Worm (Caenorhabditis elegans) whole organism, young adult: Measurements from ENCODE around the gene osta-2.
A peak's percentile ranks its signal among the peaks of the same experiment; 100 is the strongest.

Experiments
- B0336.3 ChIP-seq: fragments of 200-800 bp; sonication (Bioruptor generic); IDR thresholded peaks from 2 replicates; pipeline ENCODE4 v1.3.6; 2022; ENCODE audit warnings: missing genetic modification characterization, missing compliant biosample characterization
- C17E4.6 ChIP-seq: fragments of 200-800 bp; sonication (Bioruptor generic); IDR thresholded peaks from 2 replicates; pipeline ENCODE4 v1.3.6; 2022; ENCODE audit warnings: missing genetic modification reagents, missing genetic modification characterization, missing compliant biosample characterization
- D2030.7 ChIP-seq: fragments of 200-800 bp; sonication (Bioruptor generic); IDR thresholded peaks from 2 replicates; pipeline ENCODE4 v1.3.6; 2022; ENCODE audit warnings: missing genetic modification reagents, missing genetic modification characterization, missing compliant biosample characterization
- F10E7.11 ChIP-seq: sonication (generic microtip); optimal IDR thresholded peaks from 2 replicates; lab custom pipeline; 2017; ENCODE audit warnings: mild to moderate bottlenecking, missing genetic modification characterization, moderate library complexity, missing compliant biosample characterization
- F23B12.7 ChIP-seq: sonication (generic microtip); optimal IDR thresholded peaks from 2 replicates; lab custom pipeline; 2017; ENCODE audit warnings: missing genetic modification characterization, mild to moderate bottlenecking, missing compliant biosample characterization, antibody characterized with exemption, moderate library complexity; ENCODE audit not compliant: insufficient read depth
- F33H1.4 ChIP-seq: fragments of 200-800 bp; sonication (Bioruptor generic); IDR thresholded peaks from 2 replicates; pipeline ENCODE4 v1.3.6; 2022; ENCODE audit warnings: missing genetic modification reagents, missing genetic modification characterization, missing compliant biosample characterization
- F52B5.7 ChIP-seq: sonication (generic microtip); optimal IDR thresholded peaks from 2 replicates; lab custom pipeline; 2016; ENCODE audit warnings: mild to moderate bottlenecking, missing genetic modification characterization, missing compliant biosample characterization
- K12H6.12 ChIP-seq: fragments of 200-800 bp; sonication (Bioruptor generic); optimal IDR thresholded peaks from 2 replicates; lab custom pipeline; 2018; ENCODE audit warnings: mild to moderate bottlenecking, missing genetic modification characterization, missing compliant biosample characterization
- T07F8.4 ChIP-seq: sonication (generic microtip); optimal IDR thresholded peaks from 2 replicates; lab custom pipeline; 2016; ENCODE audit warnings: mild to moderate bottlenecking, missing genetic modification characterization, moderate library complexity, missing compliant biosample characterization
- T26A5.8 ChIP-seq: sonication (generic microtip); optimal IDR thresholded peaks from 2 replicates; lab custom pipeline; 2016; ENCODE audit warnings: missing genetic modification characterization, missing compliant biosample characterization
- Y56A3A.18 ChIP-seq: fragments of 200-800 bp; sonication (Bioruptor generic); IDR thresholded peaks from 2 replicates; pipeline ENCODE4 v1.3.6; 2022; ENCODE audit warnings: missing genetic modification reagents, missing genetic modification characterization, missing compliant biosample characterization
- Y67H2A.10 ChIP-seq: fragments of 200-800 bp; sonication (Bioruptor generic); conservative IDR thresholded peaks from 2 replicates; pipeline ENCODE4 v1.3.6; 2022; ENCODE audit warnings: missing genetic modification reagents, missing genetic modification characterization, missing compliant biosample characterization
- ZK185.1 ChIP-seq: sonication (generic microtip); optimal IDR thresholded peaks from 2 replicates; lab custom pipeline; 2016; ENCODE audit warnings: mild to moderate bottlenecking, missing genetic modification characterization, missing compliant biosample characterization; ENCODE audit not compliant: poor library complexity, severe bottlenecking
- aptf-2 ChIP-seq: fragments of 200-800 bp; sonication (Bioruptor generic); conservative IDR thresholded peaks from 2 replicates; pipeline ENCODE4 v1.3.6; 2022; ENCODE audit warnings: missing genetic modification reagents, missing genetic modification characterization, missing compliant biosample characterization
- aptf-3 ChIP-seq: fragments of 200-800 bp; sonication (Bioruptor generic); IDR thresholded peaks from 2 replicates; pipeline ENCODE4 v1.3.6; 2022; ENCODE audit warnings: missing genetic modification characterization, missing compliant biosample characterization
- atf-7 ChIP-seq: sonication (generic microtip); optimal IDR thresholded peaks from 2 replicates; lab custom pipeline; 2017; ENCODE audit warnings: mild to moderate bottlenecking, missing genetic modification characterization, missing compliant biosample characterization
- attf-5 ChIP-seq: fragments of 200-800 bp; sonication (Bioruptor generic); optimal IDR thresholded peaks from 2 replicates; lab custom pipeline; 2018; ENCODE audit warnings: mild to moderate bottlenecking, missing genetic modification characterization, missing compliant biosample characterization
- bed-1 ChIP-seq: fragments of 200-800 bp; sonication (Bioruptor generic); IDR thresholded peaks from 2 replicates; pipeline ENCODE4 v1.3.6; 2022; ENCODE audit warnings: missing genetic modification reagents, missing genetic modification characterization, missing compliant biosample characterization
- ceh-40 ChIP-seq: fragments of 200-800 bp; sonication (Bioruptor generic); IDR thresholded peaks from 2 replicates; pipeline ENCODE4 v1.3.6; 2022; ENCODE audit warnings: missing genetic modification characterization, missing compliant biosample characterization
- ceh-58 ChIP-seq: fragments of 200-800 bp; sonication (Bioruptor generic); IDR thresholded peaks from 2 replicates; pipeline ENCODE4 v1.3.6; 2022; ENCODE audit warnings: missing genetic modification characterization, missing compliant biosample characterization
- ceh-79 ChIP-seq: sonication (generic microtip); optimal IDR thresholded peaks from 2 replicates; lab custom pipeline; 2017; ENCODE audit warnings: mild to moderate bottlenecking, missing genetic modification characterization, missing compliant biosample characterization
- ceh-91 ChIP-seq: fragments of 200-800 bp; sonication (Bioruptor generic); IDR thresholded peaks from 2 replicates; pipeline ENCODE4 v1.3.6; 2022; ENCODE audit warnings: missing genetic modification reagents, missing genetic modification characterization, missing compliant biosample characterization
- dox-1 ChIP-seq: fragments of 200-800 bp; sonication (Bioruptor generic); IDR thresholded peaks from 2 replicates; pipeline ENCODE4 v1.3.6; 2022; ENCODE audit warnings: missing genetic modification reagents, missing genetic modification characterization, missing compliant biosample characterization
- dpl-1 ChIP-seq: fragments of 150-350 bp; optimal IDR thresholded peaks from 2 replicates; lab custom pipeline; 2014; ENCODE audit warnings: missing biosample characterization, missing genetic modification reagents, missing genetic modification characterization
- egl-18 ChIP-seq: fragments of 200-800 bp; sonication (Bioruptor generic); IDR thresholded peaks from 2 replicates; pipeline ENCODE4 v1.3.6; 2022; ENCODE audit warnings: missing genetic modification reagents, missing genetic modification characterization, missing compliant biosample characterization
- egrh-3 ChIP-seq: fragments of 200-800 bp; sonication (Bioruptor generic); IDR thresholded peaks from 2 replicates; pipeline ENCODE4 v1.3.6; 2022; ENCODE audit warnings: missing genetic modification reagents, missing genetic modification characterization, missing compliant biosample characterization
- hlh-26 ChIP-seq: fragments of 200-800 bp; sonication (Bioruptor generic); conservative IDR thresholded peaks from 2 replicates; pipeline ENCODE4 v1.3.6; 2022; ENCODE audit warnings: missing genetic modification reagents, missing genetic modification characterization, missing compliant biosample characterization
- hmg-1.2 ChIP-seq: fragments of 200-800 bp; sonication (Bioruptor generic); IDR thresholded peaks from 2 replicates; pipeline ENCODE4 v1.3.6; 2022; ENCODE audit warnings: missing genetic modification reagents, missing genetic modification characterization, missing compliant biosample characterization
- lin-35 ChIP-seq, 3 experiments: fragments of 150-350 bp in 2 of 3; sonication (generic microtip) in 1 of 3; optimal IDR thresholded peaks; 2 replicates each; lab custom pipeline; 2014 to 2018; ENCODE audit warnings: missing biosample characterization in 3 of 3, missing genetic modification characterization in 3 of 3, missing genetic modification reagents in 3 of 3
- lin-40 ChIP-seq: sonication (generic microtip); optimal IDR thresholded peaks from 2 replicates; lab custom pipeline; 2016; ENCODE audit warnings: missing genetic modification characterization, mild to moderate bottlenecking, missing compliant biosample characterization, missing genotype, missing genetic modification reagents
- madf-3 ChIP-seq: fragments of 200-800 bp; sonication (Bioruptor generic); IDR thresholded peaks from 2 replicates; pipeline ENCODE4 v1.3.6; 2022; ENCODE audit warnings: missing genetic modification reagents, missing genetic modification characterization, missing compliant biosample characterization
- mes-4 ChIP-seq: sonication (generic microtip); optimal IDR thresholded peaks from 2 replicates; lab custom pipeline; 2016; ENCODE audit warnings: missing genotype, missing genetic modification characterization, missing compliant biosample characterization
- nhr-179 ChIP-seq: sonication (generic microtip); optimal IDR thresholded peaks from 2 replicates; lab custom pipeline; 2016; ENCODE audit warnings: mild to moderate bottlenecking, missing genetic modification characterization, missing compliant biosample characterization
- nhr-27 ChIP-seq: fragments of 200-800 bp; sonication (Bioruptor generic); optimal IDR thresholded peaks from 2 replicates; lab custom pipeline; 2018; ENCODE audit warnings: mild to moderate bottlenecking, missing genetic modification characterization, moderate library complexity, missing compliant biosample characterization
- nhr-80 ChIP-seq: sonication (generic microtip); optimal IDR thresholded peaks from 2 replicates; lab custom pipeline; 2016; ENCODE audit warnings: missing genetic modification characterization, missing compliant biosample characterization
- rec-8 ChIP-seq, 2 experiments: sonication (generic microtip); optimal IDR thresholded peaks; 2 replicates each; lab custom pipeline; 2016; ENCODE audit warnings: mild to moderate bottlenecking in 2 of 2, missing genetic modification characterization in 2 of 2, missing genetic modification reagents in 2 of 2, missing genotype in 2 of 2, missing biosample characterization in 1 of 2, missing compliant biosample characterization in 1 of 2, moderate library complexity in 1 of 2
- rpc-1 ChIP-seq, 2 experiments: fragments of 150-350 bp in 1 of 2; sonication (generic microtip) in 1 of 2; optimal IDR thresholded peaks; 2 replicates each; lab custom pipeline; 2014 to 2018; ENCODE audit warnings: missing biosample characterization in 1 of 2, missing genetic modification characterization in 1 of 2, missing genetic modification reagents in 1 of 2, missing genotype in 1 of 2
- somi-1 ChIP-seq: fragments of 200-800 bp; sonication (Bioruptor generic); optimal IDR thresholded peaks from 2 replicates; lab custom pipeline; 2018; ENCODE audit warnings: mild to moderate bottlenecking, missing genetic modification characterization, missing compliant biosample characterization
- tbx-9 ChIP-seq: sonication (generic microtip); optimal IDR thresholded peaks from 2 replicates; lab custom pipeline; 2016; ENCODE audit warnings: borderline replicate concordance, missing genetic modification characterization, inconsistent platforms, missing compliant biosample characterization
- unc-62 ChIP-seq: fragments of 150-350 bp; optimal IDR thresholded peaks from 2 replicates; lab custom pipeline; 2014; ENCODE audit warnings: missing biosample characterization, missing genetic modification reagents, missing genetic modification characterization
- zfh-2 ChIP-seq: fragments of 200-800 bp; sonication (Bioruptor generic); conservative IDR thresholded peaks from 2 replicates; pipeline ENCODE4 v1.3.6; 2022; ENCODE audit warnings: missing genetic modification reagents, missing genetic modification characterization, missing compliant biosample characterization
- ztf-26 ChIP-seq: sonication (generic microtip); optimal IDR thresholded peaks from 2 replicates; lab custom pipeline; 2017; ENCODE audit warnings: missing genetic modification characterization, missing compliant biosample characterization
- ztf-28 ChIP-seq: fragments of 200-800 bp; sonication (Bioruptor generic); IDR thresholded peaks from 2 replicates; pipeline ENCODE4 v1.3.6; 2022; ENCODE audit warnings: missing genetic modification reagents, missing genetic modification characterization, missing compliant biosample characterization
- ztf-6 ChIP-seq: fragments of 200-800 bp; sonication (Bioruptor generic); IDR thresholded peaks from 2 replicates; pipeline ENCODE4 v1.3.6; 2022; ENCODE audit warnings: missing genetic modification reagents, missing genetic modification characterization, missing compliant biosample characterization

Gene osta-2

ce11 chrII:5660736-5661734 lies 46.5 kb upstream of the osta-2 start, which contains the start of the genes ift-43 and mdt-26 (continued):
- TF ChIP-seq ZK185.1 (tag; lab: Kevin White, UChicago) = peak; percentile 57
- no peak for TF ChIP-seq nhr-27
- no peak for TF ChIP-seq F52B5.7 (tag; lab: Kevin White, UChicago)
- TF ChIP-seq F10E7.11 (tag; lab: Kevin White, UChicago) = no peak
- TF ChIP-seq F33H1.4 = 0 out of 2 replicates have a peak, but pooled peaks have one; percentile 43
- no peak for TF ChIP-seq B0336.3
- TF ChIP-seq somi-1 = no peak
- TF ChIP-seq zfh-2 (GFP tag; lab: Robert Waterston, UW) = peak; percentile 99
- peak; percentile 77 for TF ChIP-seq attf-5 (GFP tag; lab: Kevin White, UChicago)
- TF ChIP-seq ceh-58 = no peak
- TF ChIP-seq ceh-91 (GFP tag; lab: Robert Waterston, UW) = 0 out of 2 replicates have a peak, but pooled peaks have one; percentile 13
- TF ChIP-seq Y67H2A.10 = peak; percentile 71; the same call in 1 of the 2 replicates
- peak; percentile 87 for TF ChIP-seq dox-1 (GFP tag; lab: Robert Waterston, UW)
- peak; percentile 87 for TF ChIP-seq ztf-26 (tag; lab: Kevin White, UChicago)
- TF ChIP-seq F23B12.7 (tag; lab: Kevin White, UChicago) = peak; percentile 85
- no peak for TF ChIP-seq tbx-9 (tag; lab: Kevin White, UChicago)
- TF ChIP-seq dpl-1 (GFP tag; lab: Kevin White, UChicago) = peak; percentile 40
- no peak for TF ChIP-seq aptf-3 (GFP tag; lab: Robert Waterston, UW)

DNA sequence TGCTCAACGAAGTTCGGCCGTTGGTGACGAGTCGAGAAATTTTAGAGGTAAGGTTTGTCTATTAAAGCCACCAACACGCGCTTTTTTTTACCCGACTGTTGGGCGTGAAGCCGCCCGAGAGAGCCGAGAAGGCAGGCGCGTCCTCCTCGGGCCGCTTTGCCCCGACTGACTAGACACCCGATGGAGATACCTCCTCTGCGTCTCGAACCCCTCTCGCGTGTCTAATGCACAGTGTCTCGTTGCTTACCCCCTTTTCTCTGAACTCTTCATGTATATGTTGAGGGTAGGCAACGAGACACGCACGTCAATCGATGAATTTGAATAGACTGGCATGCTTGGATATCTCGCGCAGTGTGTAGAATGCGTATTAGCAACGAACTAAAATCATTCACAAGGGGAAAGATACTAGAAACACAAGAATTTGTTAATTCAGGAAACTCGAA lies 45.7 kb upstream of the osta-2 start:
- peak in 2 of 3 experiments; percentile 57 to 69 for TF ChIP-seq lin-35 (GFP tag; optimal IDR thresholded peaks at IDR 0.05; lab: Kevin White, UChicago)
- peak; percentile 93 for TF ChIP-seq hmg-1.2 (GFP tag; lab: Robert Waterston, UW)
- TF ChIP-seq ztf-28 (GFP tag; lab: Robert Waterston, UW) = peak; percentile 93
- TF ChIP-seq atf-7 (tag; lab: Kevin White, UChicago) = peak; percentile 97
- TF ChIP-seq Y67H2A.10 = peak; percentile 85
- peak; percentile 2 for TF ChIP-seq nhr-80 (tag; lab: Kevin White, UChicago)
- peak; percentile 91 for TF ChIP-seq egrh-3
- TF ChIP-seq T26A5.8 = peak; percentile 98
- TF ChIP-seq zfh-2 (GFP tag; lab: Robert Waterston, UW) = peak; percentile 98
- peak; percentile 36 for TF ChIP-seq mes-4 (tag; lab: Kevin White, UChicago)
- TF ChIP-seq madf-3 (GFP tag; lab: Robert Waterston, UW) = peak; percentile 97
- peak; percentile 93 for TF ChIP-seq Y56A3A.18 (GFP tag; lab: Robert Waterston, UW)
- peak; percentile 64 for TF ChIP-seq D2030.7 (GFP tag; lab: Robert Waterston, UW)
- TF ChIP-seq ceh-40 (GFP tag; lab: Robert Waterston, UW) = peak; percentile 94
- 0 out of 2 replicates have a peak, but pooled peaks have one; percentile 78 for TF ChIP-seq hlh-26
- TF ChIP-seq ceh-79 (tag; lab: Kevin White, UChicago) = peak; percentile 99
- peak; percentile 12 for TF ChIP-seq nhr-179 (tag; lab: Kevin White, UChicago)
- peak; percentile 88 for TF ChIP-seq lin-40 (tag; lab: Kevin White, UChicago)
- no peak for TF ChIP-seq rpc-1 (optimal IDR thresholded peaks at IDR 0.05; lab: Kevin White, UChicago)
- TF ChIP-seq rpc-1 (tag; optimal IDR thresholded peaks at IDR 0.05; lab: Kevin White, UChicago) = no peak
- TF ChIP-seq aptf-2 (GFP tag; lab: Robert Waterston, UW) = peak; percentile 86
- peak; percentile 95 for TF ChIP-seq C17E4.6 (GFP tag; lab: Robert Waterston, UW)
- TF ChIP-seq K12H6.12 (tag; lab: Kevin White, UChicago) = peak; percentile 90
- peak; percentile 87; the same call in 1 of the 2 replicates for TF ChIP-seq dox-1 (GFP tag; lab: Robert Waterston, UW)
- no peak for TF ChIP-seq T07F8.4 (tag; lab: Kevin White, UChicago)
- TF ChIP-seq unc-62 (GFP tag; lab: Kevin White, UChicago) = peak; percentile 48
- peak; percentile 100 for TF ChIP-seq F10E7.11 (tag; lab: Kevin White, UChicago)
- peak; percentile 93 for TF ChIP-seq egl-18 (GFP tag; lab: Robert Waterston, UW)
- peak; percentile 91 for TF ChIP-seq bed-1 (GFP tag; lab: Robert Waterston, UW)
- TF ChIP-seq rec-8 (tag; optimal IDR thresholded peaks at IDR 0.05; lab: Kevin White, UChicago) = peak; percentile 36 to 42
- TF ChIP-seq ztf-6 = peak; percentile 83
